Fruit fly (Drosophila melanogaster): ENCODE data around the gene CG34163.

- no peak for TF ChIP-seq CG11762 (GFP tag; optimal IDR thresholded peaks at IDR 0.05; ENCODE audit: insufficient read depth)
- TF ChIP-seq Smox (GFP tag; optimal IDR thresholded peaks at IDR 0.05), result no peak
- TF ChIP-seq OdsH (GFP tag; optimal IDR thresholded peaks at IDR 0.05), result no peak
- no peak for TF ChIP-seq CG8319 (GFP tag; optimal IDR thresholded peaks at IDR 0.05)
- no peak for TF ChIP-seq dsx (GFP tag; optimal IDR thresholded peaks at IDR 0.05; ENCODE audit: poor library complexity, severe bottlenecking)
- TF ChIP-seq fd85E (GFP tag; optimal IDR thresholded peaks at IDR 0.05), result no peak
- TF ChIP-seq CG6163 (GFP tag; IDR thresholded peaks at IDR 0.05), result no peak
- TF ChIP-seq fkh (GFP tag; optimal IDR thresholded peaks at IDR 0.05), result no peak
- TF ChIP-seq Hr4 (GFP tag; optimal IDR thresholded peaks at IDR 0.05), result no peak
- no peak for TF ChIP-seq CG8632 (GFP tag; optimal IDR thresholded peaks at IDR 0.05)
- no peak for TF ChIP-seq Blimp-1 (GFP tag; optimal IDR thresholded peaks at IDR 0.05)
- TF ChIP-seq dac (GFP tag; optimal IDR thresholded peaks at IDR 0.05), result no peak
- TF ChIP-seq CG1621 (tag; optimal IDR thresholded peaks at IDR 0.05), result no peak
These were observed 44.2 kb upstream of the CG34163 start, which contains the start of gene Crys for dm6 chr2L:11943829-11944228.

Measured in whole organism, prepupa.